In genomic region chr3L:9927169-9927568, dm6 we compare ENCODE assay signal across 3 fruit fly cellular contexts.
TF ChIP-seq lines count a peak whose summit lies in the region.

No protein-coding gene starts in this region.

- no peak for TF ChIP-seq CTCF in whole organism, embryonic (GFP tag; optimal IDR thresholded peaks at IDR 0.05; lab: Kevin White, UChicago)

TF ChIP-seq in whole organism, adult, 20 proteins besides CTCF, POLR2A, EP300 and RAD21:
- peak; percentile 95 for TF ChIP-seq pad (GFP tag; optimal IDR thresholded peaks at IDR 0.05; lab: Kevin White, UChicago)
- no peak for TF ChIP-seq CG5204 (GFP tag; optimal IDR thresholded peaks at IDR 0.05; lab: Kevin White, UChicago)

TF ChIP-seq in whole organism, embryonic, 481 proteins besides CTCF, POLR2A, EP300 and RAD21:
- TF ChIP-seq ewg (GFP tag; optimal IDR thresholded peaks at IDR 0.05; lab: Kevin White, UChicago) (peak; percentile 83), crp (GFP tag; optimal IDR thresholded peaks at IDR 0.05; lab: Kevin White, UChicago) (peak in 1 of 2 experiments; percentile 33), CG5180 (GFP tag; optimal IDR thresholded peaks at IDR 0.05; lab: Kevin White, UChicago) (peak; percentile 92), Dp (GFP tag; optimal IDR thresholded peaks at IDR 0.05; lab: Kevin White, UChicago) (no peak), crol (GFP tag; IDR thresholded peaks at IDR 0.05; lab: Robert Waterston, UW) (peak; percentile 74), Adf1 (GFP tag; IDR thresholded peaks at IDR 0.05; lab: Robert Waterston, UW) (peak; percentile 10; the same call in 1 of the 2 replicates), CG3163 (GFP tag; optimal IDR thresholded peaks at IDR 0.05; lab: Kevin White, UChicago) (no peak), CG4360 (GFP tag; IDR thresholded peaks at IDR 0.05; lab: Robert Waterston, UW) (no peak), fd3F (GFP tag; optimal IDR thresholded peaks at IDR 0.05; lab: Kevin White, UChicago) (no peak), CG13894 (tag; optimal IDR thresholded peaks at IDR 0.05; lab: Kevin White, UChicago) (peak; percentile 22), CG2120 (GFP tag; optimal IDR thresholded peaks at IDR 0.05; lab: Kevin White, UChicago) (no peak), abd-A (tag; optimal IDR thresholded peaks at IDR 0.05; lab: Kevin White, UChicago) (peak; percentile 69), CG42726 (GFP tag; IDR thresholded peaks at IDR 0.05; lab: Robert Waterston, UW; ENCODE audit: partially characterized antibody) (no peak), CG1832 (GFP tag; optimal IDR thresholded peaks at IDR 0.05; lab: Kevin White, UChicago) (no peak), CG31388 (GFP tag; optimal IDR thresholded peaks at IDR 0.05; lab: Kevin White, UChicago) (no peak), Deaf1 (tag; optimal IDR thresholded peaks at IDR 0.05; lab: Kevin White, UChicago) (peak; percentile 69), scrt (GFP tag; optimal IDR thresholded peaks at IDR 0.05; lab: Kevin White, UChicago) (peak; percentile 100), chinmo (GFP tag; IDR thresholded peaks at IDR 0.05; lab: Robert Waterston, UW; ENCODE audit: partially characterized antibody) (0 out of 4 replicates have a peak, but pooled peaks have one; percentile 24)

TF ChIP-seq in whole organism, pupa, 21 proteins besides CTCF, POLR2A, EP300 and RAD21:
- no peak for TF ChIP-seq CG15710 (tag; optimal IDR thresholded peaks at IDR 0.05; lab: Kevin White, UChicago)
- no peak for TF ChIP-seq CG4496 (GFP tag; IDR thresholded peaks at IDR 0.05; lab: Robert Waterston, UW)
- no peak for TF ChIP-seq Ets98B (GFP tag; IDR thresholded peaks at IDR 0.05; lab: Robert Waterston, UW)
- no peak for TF ChIP-seq CG13204 (GFP tag; optimal IDR thresholded peaks at IDR 0.05; lab: Kevin White, UChicago)
- TF ChIP-seq CG8159 (tag; optimal IDR thresholded peaks at IDR 0.05; lab: Kevin White, UChicago): no peak
- no peak for TF ChIP-seq gl (tag; optimal IDR thresholded peaks at IDR 0.05; lab: Kevin White, UChicago)
- peak; percentile 94 for TF ChIP-seq CG12605 (GFP tag; IDR thresholded peaks at IDR 0.05; lab: Robert Waterston, UW)
- TF ChIP-seq rn (GFP tag; IDR thresholded peaks at IDR 0.05; lab: Robert Waterston, UW): no peak
